Fruit fly (Drosophila melanogaster) whole organism, embryonic: ENCODE measurements around the gene Sik2.

Experiments used
- Bteb2 ChIP-seq: fragments of 200-800 bp; sonication (Bioruptor generic); optimal IDR thresholded peaks from 2 replicates; lab custom pipeline; 2016; ENCODE audit warnings: missing biosample characterization, missing genetic modification characterization
- CG10431 ChIP-seq: fragments of 200-800 bp; sonication (Bioruptor generic); optimal IDR thresholded peaks from 3 replicates; lab custom pipeline; 2018; ENCODE audit warnings: missing biosample characterization, mild to moderate bottlenecking, missing genetic modification characterization
- CG10959 ChIP-seq: fragments of 200-800 bp; sonication (Bioruptor generic); IDR thresholded peaks from 2 replicates; pipeline ENCODE4 v1.3.6; 2022; ENCODE audit warnings: missing biosample characterization, missing genetic modification characterization
- CG12299 ChIP-seq: fragments of 200-800 bp; sonication (Bioruptor generic); optimal IDR thresholded peaks from 2 replicates; lab custom pipeline; 2018; ENCODE audit warnings: missing biosample characterization, mild to moderate bottlenecking, missing genetic modification characterization
- CG13123 ChIP-seq: fragments of 200-800 bp; sonication (Bioruptor generic); optimal IDR thresholded peaks from 2 replicates; lab custom pipeline; 2016; ENCODE audit warnings: missing biosample characterization, missing genetic modification characterization
- CG13287 ChIP-seq: fragments of 200-800 bp; sonication (Bioruptor generic); IDR thresholded peaks from 2 replicates; pipeline ENCODE4 v1.3.6; 2022; ENCODE audit warnings: missing biosample characterization, missing genetic modification characterization; ENCODE audit not compliant: partially characterized antibody
- CG13296 ChIP-seq: fragments of 200-800 bp; sonication (Bioruptor generic); optimal IDR thresholded peaks from 3 replicates; lab custom pipeline; 2018; ENCODE audit warnings: missing biosample characterization, mild to moderate bottlenecking, missing genetic modification characterization
- CG15073 ChIP-seq: fragments of 200-800 bp; sonication (Bioruptor generic); optimal IDR thresholded peaks from 2 replicates; lab custom pipeline; 2016; ENCODE audit warnings: missing biosample characterization, missing genetic modification characterization
- CG1529 ChIP-seq: fragments of 200-800 bp; sonication (Bioruptor generic); optimal IDR thresholded peaks from 3 replicates; lab custom pipeline; 2018; ENCODE audit warnings: missing biosample characterization, missing genetic modification characterization
- CG2199 ChIP-seq: fragments of 200-800 bp; sonication (Bioruptor generic); IDR thresholded peaks from 3 replicates; pipeline ENCODE4 v1.3.6; 2022; ENCODE audit warnings: missing biosample characterization, missing genetic modification characterization
- CG32532 ChIP-seq: fragments of 200-800 bp; sonication (Bioruptor generic); IDR thresholded peaks from 2 replicates; pipeline ENCODE4 v1.3.6; 2022; ENCODE audit warnings: missing biosample characterization, missing genetic modification characterization
- CG33213 ChIP-seq: fragments of 200-800 bp; sonication (Bioruptor generic); optimal IDR thresholded peaks from 3 replicates; lab custom pipeline; 2016; ENCODE audit warnings: missing biosample characterization, missing genetic modification characterization
- CG4282 ChIP-seq: fragments of 200-800 bp; sonication (Bioruptor generic); optimal IDR thresholded peaks from 2 replicates; lab custom pipeline; 2016; ENCODE audit warnings: missing biosample characterization, missing genetic modification characterization
- CG43689 ChIP-seq: fragments of 200-800 bp; sonication (Bioruptor generic); IDR thresholded peaks from 2 replicates; pipeline ENCODE4 v1.3.6; 2022; ENCODE audit warnings: missing biosample characterization, missing genetic modification characterization
- CG7556 ChIP-seq: fragments of 200-800 bp; sonication (Bioruptor generic); optimal IDR thresholded peaks from 2 replicates; lab custom pipeline; 2017; ENCODE audit warnings: missing biosample characterization, mild to moderate bottlenecking, missing genetic modification characterization
- CG7786 ChIP-seq: fragments of 200-800 bp; sonication (Bioruptor generic); optimal IDR thresholded peaks from 2 replicates; lab custom pipeline; 2016; ENCODE audit warnings: missing biosample characterization, missing genetic modification characterization
- CG8388 ChIP-seq: fragments of 200-800 bp; sonication (Bioruptor generic); optimal IDR thresholded peaks from 2 replicates; lab custom pipeline; 2019; ENCODE audit warnings: missing biosample characterization, mild to moderate bottlenecking, missing genetic modification characterization, moderate library complexity
- CG9876 ChIP-seq: fragments of 200-800 bp; sonication (Bioruptor generic); optimal IDR thresholded peaks from 2 replicates; lab custom pipeline; 2016; ENCODE audit warnings: missing biosample characterization, missing genetic modification characterization
- Dip2 ChIP-seq: fragments of 200-800 bp; sonication (Bioruptor generic); IDR thresholded peaks from 2 replicates; pipeline ENCODE4 v1.3.6; 2022; ENCODE audit warnings: missing biosample characterization, missing genetic modification characterization
- H15 ChIP-seq: fragments of 200-800 bp; sonication (Bioruptor generic); IDR thresholded peaks from 3 replicates; pipeline ENCODE4 v1.3.6; 2022; ENCODE audit warnings: missing biosample characterization, missing genetic modification characterization
- H2.0 ChIP-seq: fragments of 200-800 bp; sonication (Bioruptor generic); IDR thresholded peaks from 2 replicates; pipeline ENCODE4 v1.3.6; 2022; ENCODE audit warnings: missing biosample characterization, missing genetic modification characterization
- HHEX ChIP-seq: fragments of 200-800 bp; sonication (Bioruptor generic); optimal IDR thresholded peaks from 3 replicates; lab custom pipeline; 2017; ENCODE audit warnings: missing biosample characterization, mild to moderate bottlenecking, missing genetic modification characterization, missing genetic modification reagents
- HLH54F ChIP-seq: fragments of 200-800 bp; sonication (Bioruptor generic); optimal IDR thresholded peaks from 3 replicates; lab custom pipeline; 2016; ENCODE audit warnings: missing biosample characterization, missing genetic modification characterization
- HLHmδ ChIP-seq: fragments of 200-800 bp; sonication (Bioruptor generic); optimal IDR thresholded peaks from 2 replicates; lab custom pipeline; 2018; ENCODE audit warnings: missing biosample characterization, mild to moderate bottlenecking, missing genetic modification characterization, moderate library complexity
- Hand ChIP-seq: fragments of 200-800 bp; sonication (Bioruptor generic); optimal IDR thresholded peaks from 2 replicates; lab custom pipeline; 2017; ENCODE audit warnings: mild to moderate bottlenecking, missing biosample characterization, missing genetic modification reagents, missing genetic modification characterization
- Hr3 ChIP-seq: fragments of 200-800 bp; sonication (Bioruptor generic); optimal IDR thresholded peaks from 3 replicates; lab custom pipeline; 2016; ENCODE audit warnings: missing biosample characterization, missing genetic modification characterization
- Lpt ChIP-seq: fragments of >200 bp; optimal IDR thresholded peaks from 2 replicates; lab custom pipeline; 2018; ENCODE audit warnings: missing biosample characterization, missing genetic modification characterization
- PHDP ChIP-seq: fragments of 200-800 bp; sonication (Bioruptor generic); optimal IDR thresholded peaks from 3 replicates; lab custom pipeline; 2018; ENCODE audit warnings: missing biosample characterization, mild to moderate bottlenecking, missing genetic modification characterization, moderate library complexity
- Rx ChIP-seq: fragments of 200-800 bp; sonication (Bioruptor generic); IDR thresholded peaks from 2 replicates; pipeline ENCODE4 v1.3.6; 2022; ENCODE audit warnings: missing biosample characterization, missing genetic modification characterization
- Sox100B ChIP-seq: fragments of 200-800 bp; sonication (Bioruptor generic); optimal IDR thresholded peaks from 3 replicates; lab custom pipeline; 2018; ENCODE audit warnings: missing biosample characterization, mild to moderate bottlenecking, missing genetic modification characterization
- Sry-δ ChIP-seq: fragments of 200-800 bp; sonication (Bioruptor generic); optimal IDR thresholded peaks from 2 replicates; lab custom pipeline; 2016; ENCODE audit warnings: missing biosample characterization, missing genetic modification characterization
- ase ChIP-seq: fragments of 200-800 bp; sonication (Bioruptor generic); IDR thresholded peaks from 3 replicates; pipeline ENCODE4 v1.3.6; 2022; ENCODE audit warnings: missing biosample characterization, missing genetic modification characterization
- bbx ChIP-seq: fragments of 200-800 bp; sonication (Bioruptor generic); IDR thresholded peaks from 2 replicates; pipeline ENCODE4 v1.3.6; 2022; ENCODE audit warnings: missing biosample characterization, missing genetic modification characterization; ENCODE audit not compliant: partially characterized antibody
- bowl ChIP-seq: fragments of 200-800 bp; sonication (Bioruptor generic); IDR thresholded peaks from 2 replicates; pipeline ENCODE4 v1.3.6; 2022; ENCODE audit warnings: missing biosample characterization, missing genetic modification characterization
- crp ChIP-seq, 2 experiments: fragments of 200-800 bp; sonication (Bioruptor generic); optimal IDR thresholded peaks; 2 replicates in 1 of 2; 3 replicates in 1 of 2; lab custom pipeline; 2017; ENCODE audit warnings: missing biosample characterization in 2 of 2, missing genetic modification characterization in 2 of 2, mild to moderate bottlenecking in 1 of 2, moderate library complexity in 1 of 2
- dimm ChIP-seq: fragments of 200-800 bp; sonication (Bioruptor generic); IDR thresholded peaks from 2 replicates; pipeline ENCODE4 v1.3.6; 2022; ENCODE audit warnings: missing biosample characterization, missing genetic modification characterization
- dmrt11E ChIP-seq: fragments of 200-800 bp; sonication (Bioruptor generic); optimal IDR thresholded peaks from 3 replicates; lab custom pipeline; 2018; ENCODE audit warnings: missing biosample characterization, mild to moderate bottlenecking, missing genetic modification characterization, moderate library complexity
- ems ChIP-seq: fragments of 200-800 bp; sonication (Bioruptor generic); optimal IDR thresholded peaks from 3 replicates; lab custom pipeline; 2016; ENCODE audit warnings: missing biosample characterization, missing genetic modification characterization
- eve ChIP-seq, 2 experiments: fragments of >200 bp; optimal IDR thresholded peaks; 2 replicates each; lab custom pipeline; 2017; ENCODE audit warnings: missing biosample characterization in 2 of 2, missing genetic modification characterization in 2 of 2
- fd64A ChIP-seq: fragments of 200-800 bp; sonication (Bioruptor generic); optimal IDR thresholded peaks from 3 replicates; lab custom pipeline; 2018; ENCODE audit warnings: missing biosample characterization, mild to moderate bottlenecking, missing genetic modification characterization
- ftz-f1 ChIP-seq: fragments of 200-800 bp; sonication (Bioruptor generic); optimal IDR thresholded peaks from 2 replicates; lab custom pipeline; 2016; ENCODE audit warnings: missing biosample characterization, missing genetic modification characterization
- insv ChIP-seq, 2 experiments: fragments of 200-800 bp; sonication (Bioruptor generic); optimal IDR thresholded peaks; 3 replicates each; lab custom pipeline; 2016 to 2018; ENCODE audit warnings: missing biosample characterization in 2 of 2, missing genetic modification characterization in 2 of 2
- kay ChIP-seq: fragments of 200-800 bp; sonication (Bioruptor generic); optimal IDR thresholded peaks from 2 replicates; lab custom pipeline; 2016; ENCODE audit warnings: missing biosample characterization, missing genetic modification characterization
- knrl ChIP-seq: fragments of 200-800 bp; sonication (Bioruptor generic); IDR thresholded peaks from 3 replicates; pipeline ENCODE4 v1.3.6; 2022; ENCODE audit warnings: missing biosample characterization, missing genetic modification characterization; ENCODE audit not compliant: partially characterized antibody
- nerfin-1 ChIP-seq: fragments of 200-800 bp; sonication (Bioruptor generic); optimal IDR thresholded peaks from 3 replicates; lab custom pipeline; 2019; ENCODE audit warnings: missing biosample characterization, mild to moderate bottlenecking, missing genetic modification characterization, moderate library complexity
- org-1 ChIP-seq: fragments of 200-800 bp; sonication (Bioruptor generic); optimal IDR thresholded peaks from 2 replicates; lab custom pipeline; 2017; ENCODE audit warnings: missing biosample characterization, missing genetic modification characterization
- otp ChIP-seq: fragments of 200-800 bp; sonication (Bioruptor generic); IDR thresholded peaks from 3 replicates; pipeline ENCODE4, ENCODE4 v1.3.6; 2022; ENCODE audit warnings: missing biosample characterization, missing genetic modification characterization
- pb ChIP-seq: fragments of 200-800 bp; sonication (Bioruptor generic); optimal IDR thresholded peaks from 3 replicates; lab custom pipeline; 2016; ENCODE audit warnings: missing biosample characterization, missing genetic modification characterization
- psq ChIP-seq: fragments of 200-800 bp; sonication (Bioruptor generic); optimal IDR thresholded peaks from 2 replicates; lab custom pipeline; 2017; ENCODE audit warnings: missing biosample characterization, missing genetic modification characterization
- sc ChIP-seq, 3 experiments: fragments of >200 bp in 2 of 3; fragments of 200-800 bp in 1 of 3; sonication (Bioruptor generic) in 1 of 3; optimal IDR thresholded peaks; 2 replicates in 2 of 3; 3 replicates in 1 of 3; lab custom pipeline; 2017; ENCODE audit warnings: mild to moderate bottlenecking in 1 of 3, missing biosample characterization in 1 of 3, missing genetic modification characterization in 1 of 3, missing genetic modification reagents in 1 of 3
- sens-2 ChIP-seq: fragments of 200-800 bp; sonication (Bioruptor generic); IDR thresholded peaks from 2 replicates; pipeline ENCODE4 v1.3.6; 2022; ENCODE audit warnings: missing biosample characterization, missing genetic modification characterization
- sim ChIP-seq: fragments of 200-800 bp; sonication (Bioruptor generic); IDR thresholded peaks from 2 replicates; pipeline ENCODE4 v1.3.6; 2022; ENCODE audit warnings: missing biosample characterization, missing genetic modification characterization
- ssp ChIP-seq: fragments of 200-800 bp; sonication (Bioruptor generic); IDR thresholded peaks from 2 replicates; pipeline ENCODE4 v1.3.6; 2022; ENCODE audit warnings: missing biosample characterization, missing genetic modification characterization

The Sik2 gene

dm6 chrX:2065073-2065472 lies 3.4 kb upstream of the Sik2 start, which contains the start of gene CG4281 (continued):
- TF ChIP-seq PHDP (tag; lab: Kevin White, UChicago) (peak; percentile 10), CG7556 (no peak), CG33213 (no peak), H15 (GFP tag; lab: Robert Waterston, UW) (no peak), psq (no peak), HLH54F (GFP tag; lab: Kevin White, UChicago) (no peak), eve (GFP tag; optimal IDR thresholded peaks at IDR 0.05; lab: Kevin White, UChicago) (no peak), CG2199 (GFP tag; lab: Robert Waterston, UW) (no peak), CG10431 (no peak), CG13287 (GFP tag; lab: Robert Waterston, UW) (peak; percentile 99), CG7786 (GFP tag; lab: Kevin White, UChicago) (no peak), ssp (GFP tag; lab: Robert Waterston, UW) (no peak), bowl (no peak), Dip2 (GFP tag; lab: Robert Waterston, UW) (no peak), ftz-f1 (no peak), dimm (GFP tag; lab: Robert Waterston, UW) (no peak), CG43689 (GFP tag; lab: Robert Waterston, UW) (no peak), Sox100B (no peak), CG10959 (GFP tag; lab: Robert Waterston, UW) (no peak), fd64A (GFP tag; lab: Kevin White, UChicago) (no peak), ems (GFP tag; lab: Kevin White, UChicago) (no peak), H2.0 (no peak), CG12299 (tag; lab: Kevin White, UChicago) (no peak), knrl (GFP tag; lab: Robert Waterston, UW) (peak; percentile 91), otp (no peak), sens-2 (GFP tag; lab: Robert Waterston, UW) (no peak), Lpt (GFP tag; lab: Kevin White, UChicago) (no peak), insv (GFP tag; optimal IDR thresholded peaks at IDR 0.05; lab: Kevin White, UChicago) (no peak), sim (no peak), Hr3 (no peak), CG32532 (GFP tag; lab: Robert Waterston, UW) (no peak), dmrt11E (tag; lab: Kevin White, UChicago) (no peak), HLHmδ (GFP tag; lab: Kevin White, UChicago) (no peak), org-1 (GFP tag; lab: Kevin White, UChicago) (no peak), Rx (no peak), CG15073 (GFP tag; lab: Kevin White, UChicago) (no peak), CG8388 (GFP tag; lab: Kevin White, UChicago) (no peak), Hand (GFP tag; lab: Kevin White, UChicago) (no peak), nerfin-1 (tag; lab: Kevin White, UChicago) (no peak), Sry-δ (GFP tag; lab: Kevin White, UChicago) (peak; percentile 82), CG9876 (GFP tag; lab: Kevin White, UChicago) (no peak)

- TF ChIP-seq Bteb2 (GFP tag; lab: Kevin White, UChicago): no peak
- TF ChIP-seq sim: no peak
- no peak for TF ChIP-seq sc (optimal IDR thresholded peaks at IDR 0.05; lab: Kevin White, UChicago)
- TF ChIP-seq sc (GFP tag; optimal IDR thresholded peaks at IDR 0.05; lab: Kevin White, UChicago): no peak
- no peak for TF ChIP-seq CG32532 (GFP tag; lab: Robert Waterston, UW)
- no peak for TF ChIP-seq CG7786 (GFP tag; lab: Kevin White, UChicago)
- TF ChIP-seq CG4282 (GFP tag; lab: Kevin White, UChicago): no peak
- peak; percentile 23 for TF ChIP-seq pb (GFP tag; lab: Kevin White, UChicago)
- no peak for TF ChIP-seq ase (GFP tag; lab: Robert Waterston, UW)
- TF ChIP-seq bbx (GFP tag; lab: Robert Waterston, UW): no peak
- TF ChIP-seq CG1529 (GFP tag; lab: Kevin White, UChicago): peak; percentile 42
- TF ChIP-seq kay (GFP tag; lab: Kevin White, UChicago): no peak
- no peak for TF ChIP-seq crp (GFP tag; optimal IDR thresholded peaks at IDR 0.05; lab: Kevin White, UChicago)
- TF ChIP-seq HHEX (GFP tag; lab: Kevin White, UChicago): peak; percentile 31
- TF ChIP-seq CG13296 (GFP tag; lab: Kevin White, UChicago): peak; percentile 43
- no peak for TF ChIP-seq CG13123 (GFP tag; lab: Kevin White, UChicago)
- TF ChIP-seq CG15073 (GFP tag; lab: Kevin White, UChicago): no peak
These were observed 596 bp downstream of the Sik2 start for dm6 chrX:2061119-2061518.
